Fruit fly (Drosophila melanogaster) whole organism, pupa: ENCODE results near the gene Ythdf.

ENCODE experiments used
- CG32121 ChIP-seq: fragments of 200-800 bp; sonication (Bioruptor generic); IDR thresholded peaks from 2 replicates; pipeline ENCODE4 v1.3.6; 2022; ENCODE audit warnings: missing biosample characterization, missing genetic modification characterization
- EcR ChIP-seq: fragments of 200-800 bp; sonication (Bioruptor generic); optimal IDR thresholded peaks from 3 replicates; lab custom pipeline; 2019; ENCODE audit warnings: missing biosample characterization, missing genetic modification characterization, mild to moderate bottlenecking, moderate library complexity, missing genetic modification reagents
- Snoo ChIP-seq: fragments of 200-800 bp; sonication (Bioruptor generic); optimal IDR thresholded peaks from 3 replicates; lab custom pipeline; 2017; ENCODE audit warnings: missing biosample characterization, mild to moderate bottlenecking, missing genetic modification characterization, inconsistent platforms

- TF ChIP-seq EcR (GFP tag; lab: Kevin White, UChicago) (no peak), CG32121 (GFP tag; lab: Robert Waterston, UW) (no peak), Snoo (tag; lab: Kevin White, UChicago) (no peak)
Measured at dm6 chr3R:25046023-25046422, 7.0 kb upstream of the Ythdf start, which contains the start of gene CG11786.
